Fruit fly (Drosophila melanogaster) whole organism, embryonic: Measurements from ENCODE around the gene HDAC1.

Source experiments
- Antp ChIP-seq: fragments of 200-800 bp; sonication (Bioruptor generic); optimal IDR thresholded peaks from 3 replicates; lab custom pipeline; 2016; ENCODE audit warnings: missing biosample characterization, missing genetic modification characterization
- CG10565 ChIP-seq: fragments of 200-800 bp; sonication (Bioruptor generic); optimal IDR thresholded peaks from 3 replicates; lab custom pipeline; 2016; ENCODE audit warnings: missing biosample characterization, mild to moderate bottlenecking, missing genetic modification characterization
- CG2129 ChIP-seq: fragments of 200-800 bp; sonication (Bioruptor generic); IDR thresholded peaks from 2 replicates; pipeline ENCODE4 v1.3.6; 2022; ENCODE audit warnings: missing biosample characterization, missing genetic modification characterization; ENCODE audit not compliant: partially characterized antibody
- CG6765 ChIP-seq: fragments of 200-800 bp; sonication (Bioruptor generic); optimal IDR thresholded peaks from 3 replicates; lab custom pipeline; 2017; ENCODE audit warnings: missing biosample characterization, mild to moderate bottlenecking, missing genetic modification characterization
- Meics ChIP-seq: fragments of 200-800 bp; sonication (Bioruptor generic); optimal IDR thresholded peaks from 2 replicates; lab custom pipeline; 2017; ENCODE audit warnings: missing biosample characterization, mild to moderate bottlenecking, missing genetic modification characterization
- cas ChIP-seq: fragments of 200-800 bp; sonication (Bioruptor generic); IDR thresholded peaks from 2 replicates; pipeline ENCODE4 v1.3.6; 2022; ENCODE audit warnings: missing biosample characterization, missing genetic modification characterization
- grn ChIP-seq: fragments of 200-800 bp; sonication (Bioruptor generic); optimal IDR thresholded peaks from 3 replicates; lab custom pipeline; 2017; ENCODE audit warnings: missing biosample characterization, missing genetic modification characterization
- psq ChIP-seq: fragments of 200-800 bp; sonication (Bioruptor generic); optimal IDR thresholded peaks from 2 replicates; lab custom pipeline; 2017; ENCODE audit warnings: missing biosample characterization, missing genetic modification characterization
- usp ChIP-seq: fragments of >200 bp; optimal IDR thresholded peaks from 2 replicates; lab custom pipeline; 2017; ENCODE audit warnings: missing biosample characterization, missing genetic modification characterization

- TF ChIP-seq Meics (GFP tag; lab: Kevin White, UChicago) (peak; percentile 14), Antp (GFP tag; lab: Kevin White, UChicago) (no peak), CG10565 (GFP tag; lab: Kevin White, UChicago) (no peak), CG6765 (GFP tag; lab: Kevin White, UChicago) (no peak), CG2129 (no peak), psq (peak; percentile 92), usp (GFP tag; lab: Kevin White, UChicago) (no peak), grn (no peak), cas (GFP tag; lab: Robert Waterston, UW) (no peak)
Measured at dm6 chr3L:4625387-4626386, 847 bp upstream of the HDAC1 start, which contains the start of gene Src64B.
